Fruit fly (Drosophila melanogaster): ENCODE data around the gene PH4alphaSG1.

PH4alphaSG1 gene

dm6 chr3R:30505561-30506037 is at the start of gene PH4alphaSG1, which contains the start of gene CG15539:
Gene PH4alphaSG1, minus strand, starts transcription at chr3R:30505661.
Gene CG15539, plus strand, starts transcription at chr3R:30505987.
- no peak for TF ChIP-seq Hr39 (GFP tag; optimal IDR thresholded peaks at IDR 0.05)
- no peak for TF ChIP-seq CG11294 (GFP tag; IDR thresholded peaks at IDR 0.05)
- no peak for TF ChIP-seq Blimp-1 (GFP tag; optimal IDR thresholded peaks at IDR 0.05)
- no peak for TF ChIP-seq pdm3 (GFP tag; optimal IDR thresholded peaks at IDR 0.05)
- no peak for TF ChIP-seq Sox14 (GFP tag; optimal IDR thresholded peaks at IDR 0.05)
- no peak for TF ChIP-seq Hr4 (GFP tag; optimal IDR thresholded peaks at IDR 0.05)
- TF ChIP-seq CG8119 (GFP tag; IDR thresholded peaks at IDR 0.05): no peak
- TF ChIP-seq Lpt (GFP tag; optimal IDR thresholded peaks at IDR 0.05): no peak
- no peak for TF ChIP-seq dsx (GFP tag; optimal IDR thresholded peaks at IDR 0.05; ENCODE audit: poor library complexity, severe bottlenecking)

dm6 chr3R:30552548-30552947 is 47.1 kb upstream of the PH4alphaSG1 start:
- TF ChIP-seq Eip75B (GFP tag; optimal IDR thresholded peaks at IDR 0.05): no peak
- no peak for TF ChIP-seq CG4318 (GFP tag; optimal IDR thresholded peaks at IDR 0.05)
- TF ChIP-seq Hr39 (GFP tag; optimal IDR thresholded peaks at IDR 0.05): no peak
- no peak for TF ChIP-seq Sox15 (GFP tag; optimal IDR thresholded peaks at IDR 0.05)
- TF ChIP-seq CG31627 (GFP tag; optimal IDR thresholded peaks at IDR 0.05): no peak
- TF ChIP-seq Hr38 (GFP tag; optimal IDR thresholded peaks at IDR 0.05): no peak
- TF ChIP-seq fd85E (GFP tag; optimal IDR thresholded peaks at IDR 0.05): no peak
- TF ChIP-seq ss (GFP tag; optimal IDR thresholded peaks at IDR 0.05): no peak
- TF ChIP-seq fd59A (GFP tag; optimal IDR thresholded peaks at IDR 0.05): no peak
- no peak for TF ChIP-seq dsx (GFP tag; optimal IDR thresholded peaks at IDR 0.05; ENCODE audit: poor library complexity, severe bottlenecking)
- TF ChIP-seq CG11294 (GFP tag; IDR thresholded peaks at IDR 0.05): no peak
- TF ChIP-seq dac (GFP tag; optimal IDR thresholded peaks at IDR 0.05): no peak
- TF ChIP-seq net (GFP tag; optimal IDR thresholded peaks at IDR 0.05): no peak
- no peak for TF ChIP-seq topi (GFP tag; optimal IDR thresholded peaks at IDR 0.05)
- TF ChIP-seq CG6163 (GFP tag; IDR thresholded peaks at IDR 0.05): no peak
- TF ChIP-seq lz (GFP tag; optimal IDR thresholded peaks at IDR 0.05): no peak

dm6 chr3R:30550044-30550443 is 44.6 kb upstream of the PH4alphaSG1 start:
- TF ChIP-seq CG10631 (GFP tag; optimal IDR thresholded peaks at IDR 0.05): peak; percentile 26
- TF ChIP-seq CG34406 (GFP tag; optimal IDR thresholded peaks at IDR 0.05): no peak
- peak; percentile 31 for TF ChIP-seq Hr4 (GFP tag; optimal IDR thresholded peaks at IDR 0.05)
- TF ChIP-seq CG32006 (GFP tag; optimal IDR thresholded peaks at IDR 0.05): peak; percentile 39
- TF ChIP-seq CG8632 (GFP tag; optimal IDR thresholded peaks at IDR 0.05): no peak
- TF ChIP-seq CG3919 (GFP tag; optimal IDR thresholded peaks at IDR 0.05): peak; percentile 2
- TF ChIP-seq CG15336 (GFP tag; IDR thresholded peaks at IDR 0.05): peak; percentile 24; the same call in 1 of the 2 replicates
- no peak for TF ChIP-seq CG1621 (tag; optimal IDR thresholded peaks at IDR 0.05)
- peak in 1 of 2 experiments; percentile 8 for TF ChIP-seq salr (GFP tag; optimal IDR thresholded peaks at IDR 0.05)
- TF ChIP-seq Sox14 (GFP tag; optimal IDR thresholded peaks at IDR 0.05): no peak
- peak; percentile 41 for TF ChIP-seq Eip78C (GFP tag)
- TF ChIP-seq OdsH (GFP tag; optimal IDR thresholded peaks at IDR 0.05): peak; percentile 11
- no peak for TF ChIP-seq CG6808 (GFP tag; optimal IDR thresholded peaks at IDR 0.05)
- TF ChIP-seq lz (GFP tag; optimal IDR thresholded peaks at IDR 0.05): no peak

dm6 chr3R:30544974-30545373 is 39.5 kb upstream of the PH4alphaSG1 start:
- TF ChIP-seq Sox14 (GFP tag; optimal IDR thresholded peaks at IDR 0.05) (no peak), Sox102F (GFP tag; optimal IDR thresholded peaks at IDR 0.05) (no peak)

dm6 chr3R:30541469-30541868 is 36.0 kb upstream of the PH4alphaSG1 start:
- TF ChIP-seq achi (GFP tag; optimal IDR thresholded peaks at IDR 0.05) (no peak), Sox102F (GFP tag; optimal IDR thresholded peaks at IDR 0.05) (no peak), ss (GFP tag; optimal IDR thresholded peaks at IDR 0.05) (no peak), CG3919 (GFP tag; optimal IDR thresholded peaks at IDR 0.05) (no peak), Sox14 (GFP tag; optimal IDR thresholded peaks at IDR 0.05) (no peak), net (GFP tag; optimal IDR thresholded peaks at IDR 0.05) (no peak), CG8119 (GFP tag; IDR thresholded peaks at IDR 0.05) (no peak), CG15336 (GFP tag; IDR thresholded peaks at IDR 0.05) (no peak), svp (GFP tag) (no peak), Sox15 (GFP tag; optimal IDR thresholded peaks at IDR 0.05) (no peak), lz (GFP tag; optimal IDR thresholded peaks at IDR 0.05) (no peak), CG1621 (tag; optimal IDR thresholded peaks at IDR 0.05) (no peak), dsx (GFP tag; optimal IDR thresholded peaks at IDR 0.05; ENCODE audit: poor library complexity, severe bottlenecking) (no peak), CG11902 (GFP tag; optimal IDR thresholded peaks at IDR 0.05) (no peak), CG6163 (GFP tag; IDR thresholded peaks at IDR 0.05) (no peak), salr (GFP tag; optimal IDR thresholded peaks at IDR 0.05) (no peak), Gug (GFP tag; IDR thresholded peaks at IDR 0.05) (no peak)
